Fruit fly (Drosophila melanogaster) ovary, adult (tissue): ENCODE results near the gene bab1.

Source experiments
- CG17801 ChIP-seq: fragments of 200-800 bp; optimal IDR thresholded peaks from 2 replicates; lab custom pipeline; 2019; ENCODE audit warnings: missing biosample characterization, mild to moderate bottlenecking, missing genetic modification characterization, moderate library complexity; ENCODE audit not compliant: partially characterized antibody

bab1 gene

DNA sequence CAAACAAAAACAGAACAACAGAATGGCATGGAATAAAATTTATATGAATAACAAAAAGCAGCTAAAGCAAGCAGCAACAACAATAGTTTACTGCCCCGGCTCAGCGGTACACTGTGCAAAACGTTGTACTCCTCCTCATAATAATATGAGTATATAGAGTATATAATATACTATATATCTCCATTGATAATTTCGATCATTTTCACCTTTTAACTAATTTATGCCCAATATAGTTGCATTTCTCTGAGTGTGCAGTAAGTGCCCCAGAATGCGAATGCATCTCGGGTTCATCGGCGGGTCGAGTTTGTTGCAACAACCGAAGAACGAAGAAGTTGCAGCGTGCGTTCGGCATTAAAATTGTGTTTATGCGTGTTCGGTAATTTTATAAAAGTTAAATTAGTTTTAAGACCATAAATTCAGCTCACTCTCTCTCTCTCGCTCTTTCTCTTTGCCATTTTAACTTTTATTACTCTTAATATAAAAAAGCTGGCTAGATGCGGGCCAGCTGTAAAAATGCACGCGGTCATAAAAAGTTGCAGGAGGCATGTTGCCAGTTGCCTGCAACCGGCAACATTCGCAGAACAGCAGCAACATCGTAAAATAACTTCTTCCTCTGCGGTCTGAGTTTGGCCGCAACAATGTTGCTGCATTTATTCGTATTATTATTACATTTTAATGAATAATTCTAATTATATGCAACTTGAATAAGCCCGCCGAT, 16.4 kb downstream of the bab1 start:
- peak; percentile 34 for TF ChIP-seq CG17801 (GFP tag; lab: Kevin White, UChicago)

DNA sequence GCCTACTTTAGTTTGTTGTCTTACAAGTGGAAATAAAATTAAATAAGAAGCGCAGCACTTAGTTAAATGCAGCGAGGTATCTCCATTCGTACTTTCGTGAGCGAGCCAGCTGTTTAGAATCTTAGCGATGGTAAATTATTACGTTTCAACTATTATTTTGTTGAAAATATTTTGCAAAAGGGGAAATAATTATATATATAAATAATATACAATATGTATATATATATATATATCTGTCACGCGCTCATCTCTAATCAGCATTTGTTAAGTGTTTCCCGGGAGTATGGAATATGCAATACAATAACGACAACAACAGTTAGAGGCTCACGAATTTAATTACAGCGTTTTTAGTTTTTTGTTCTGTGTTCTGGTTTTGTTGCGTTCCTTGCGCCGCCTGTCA, 17.6 kb downstream of the bab1 start:
- peak; percentile 36 for TF ChIP-seq CG17801 (GFP tag; lab: Kevin White, UChicago)

DNA sequence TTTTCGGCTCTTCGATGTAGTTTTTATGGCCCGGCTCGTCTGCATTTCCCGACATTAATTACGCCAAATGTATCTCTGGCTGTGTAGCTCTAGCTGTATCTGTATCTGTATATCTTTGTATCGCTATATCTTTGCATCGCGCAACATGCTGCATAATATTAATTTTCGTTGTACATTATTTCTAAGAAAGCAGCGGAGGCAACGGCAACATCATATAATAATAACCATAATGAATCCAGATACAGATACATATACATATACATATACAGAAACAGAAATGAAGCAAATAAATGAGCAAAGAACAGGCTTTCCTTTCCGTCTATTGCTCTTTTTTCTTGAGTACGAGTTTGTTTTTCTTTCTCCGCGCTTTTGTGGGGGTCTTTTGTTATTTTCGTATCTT, 18.0 kb downstream of the bab1 start:
- no peak for TF ChIP-seq CG17801 (GFP tag; lab: Kevin White, UChicago)

- no peak for TF ChIP-seq CG17801 (GFP tag; lab: Kevin White, UChicago)
These were observed 22.6 kb downstream of the bab1 start for dm6 chr3L:1078291-1078690.

- no peak for TF ChIP-seq CG17801 (GFP tag; lab: Kevin White, UChicago)
These were observed 23.9 kb downstream of the bab1 start for dm6 chr3L:1077038-1077437.

dm6 chr3L:1064381-1064780, 36.5 kb downstream of the bab1 start:
- TF ChIP-seq CG17801 (GFP tag; lab: Kevin White, UChicago), result no peak

dm6 chr3L:1062463-1062862, 38.4 kb downstream of the bab1 start:
- no peak for TF ChIP-seq CG17801 (GFP tag; lab: Kevin White, UChicago)

- no peak for TF ChIP-seq CG17801 (GFP tag; lab: Kevin White, UChicago)
These were observed 45.0 kb downstream of the bab1 start for dm6 chr3L:1055932-1056331.

dm6 chr3L:1046436-1046835, 54.5 kb downstream of the bab1 start:
- no peak for TF ChIP-seq CG17801 (GFP tag; lab: Kevin White, UChicago)

DNA sequence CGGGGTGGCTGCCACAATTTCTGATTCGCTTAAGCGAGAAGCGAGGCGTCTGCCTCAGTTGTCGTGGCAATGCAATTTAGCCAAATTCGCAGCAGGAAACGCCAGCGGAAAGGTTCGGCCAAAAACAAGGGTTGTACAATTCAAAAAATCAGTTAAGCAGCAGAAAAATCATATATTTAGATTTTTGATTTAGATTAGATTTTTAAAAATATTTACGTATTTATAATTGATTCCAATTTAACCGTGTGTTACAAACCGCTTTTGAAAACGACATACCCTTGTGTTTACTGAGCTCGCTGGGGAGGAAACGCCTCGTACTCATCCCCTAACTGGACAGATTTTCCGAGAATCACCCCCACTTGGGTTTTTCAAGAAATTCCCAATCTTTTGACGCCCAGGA, 57.4 kb downstream of the bab1 start:
- no peak for TF ChIP-seq CG17801 (GFP tag; lab: Kevin White, UChicago)

DNA sequence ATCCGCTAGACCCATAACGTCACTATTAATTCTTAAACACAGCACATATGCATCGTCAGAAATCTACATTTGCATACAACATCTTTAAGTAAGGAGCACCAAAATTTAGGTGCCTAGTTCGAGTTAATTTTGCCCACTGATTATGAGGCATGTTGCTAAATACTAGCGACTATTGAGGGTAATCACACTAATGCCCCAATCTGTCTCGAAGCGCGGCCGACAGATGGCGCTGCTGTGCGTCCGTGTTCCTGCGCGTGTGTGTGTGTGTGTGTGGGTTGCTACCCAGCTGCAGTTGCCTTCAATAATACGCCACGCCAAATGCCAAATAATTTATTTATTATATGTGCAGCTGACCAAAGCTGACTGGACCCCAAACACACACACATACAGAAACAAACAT, 59.5 kb downstream of the bab1 start:
- no peak for TF ChIP-seq CG17801 (GFP tag; lab: Kevin White, UChicago)

- peak; percentile 20 for TF ChIP-seq CG17801 (GFP tag; lab: Kevin White, UChicago)
These were observed 66.0 kb downstream of the bab1 start for dm6 chr3L:1034887-1035260.

dm6 chr3L:1034190-1034886, 66.6 kb downstream of the bab1 start, which contains the start of the genes CG9205 and trio:
TSS of gene CG9205 (plus strand) at chr3L:1034697.
TSS of gene trio (minus strand) at chr3L:1034875.
- TF ChIP-seq CG17801 (GFP tag; lab: Kevin White, UChicago), result no peak

DNA sequence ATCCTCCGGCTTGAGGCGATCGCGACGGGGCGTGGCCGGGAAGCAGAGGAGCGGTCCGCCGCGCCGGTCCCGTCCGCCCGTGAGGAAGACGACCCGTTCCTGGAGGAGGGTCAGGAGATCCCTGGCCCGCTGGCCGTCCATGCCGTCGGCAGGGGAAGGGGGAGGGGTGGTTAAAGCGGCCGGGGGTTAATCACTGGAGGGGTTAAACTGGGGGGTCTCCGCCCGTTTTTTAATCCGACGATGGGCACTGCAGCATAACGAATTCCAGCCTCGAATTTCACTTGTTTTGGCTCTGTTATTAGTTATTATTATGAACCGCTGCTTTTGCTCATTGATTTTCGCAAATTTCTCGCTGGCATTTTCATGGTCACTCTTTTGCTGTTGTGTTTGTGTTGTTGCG, 67.2 kb downstream of the bab1 start:
- no peak for TF ChIP-seq CG17801 (GFP tag; lab: Kevin White, UChicago)

dm6 chr3L:1032569-1032968, 68.3 kb downstream of the bab1 start:
- peak; percentile 86 for TF ChIP-seq CG17801 (GFP tag; lab: Kevin White, UChicago)

- no peak for TF ChIP-seq CG17801 (GFP tag; lab: Kevin White, UChicago)
These were observed 69.2 kb downstream of the bab1 start for dm6 chr3L:1031716-1032115.
